Worm (Caenorhabditis elegans) whole organism, young adult: Measurements from ENCODE around the gene T01B10.5.

Experiments used
- bed-1 ChIP-seq: fragments of 200-800 bp; sonication (Bioruptor generic); IDR thresholded peaks from 2 replicates; pipeline ENCODE4 v1.3.6; 2022; ENCODE audit warnings: missing genetic modification reagents, missing genetic modification characterization, missing compliant biosample characterization
- pha-4 ChIP-seq: fragments of 150-350 bp; sonication (generic microtip); optimal IDR thresholded peaks from 2 replicates; lab custom pipeline; 2014; ENCODE audit warnings: missing biosample characterization, missing genetic modification reagents, missing genetic modification characterization

DNA sequence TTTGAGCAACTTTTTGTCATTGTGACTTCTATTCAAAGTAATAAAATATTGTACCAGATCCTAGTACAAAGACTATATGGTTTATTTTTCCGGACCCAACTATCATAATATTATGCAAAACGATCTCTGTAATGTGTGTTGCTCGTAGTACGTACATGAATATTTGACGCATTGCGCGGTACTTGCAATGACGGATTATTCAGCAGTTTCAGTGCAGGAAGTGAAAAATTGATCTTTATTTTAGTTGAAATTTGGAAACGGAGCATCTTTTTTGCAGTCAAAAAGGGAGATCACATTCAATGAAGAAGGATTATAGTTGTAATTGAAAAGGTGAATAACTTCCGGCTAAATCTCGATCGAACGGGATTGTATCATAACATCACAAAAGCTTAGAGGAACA, 11.2 kb upstream of the T01B10.5 start:
- TF ChIP-seq bed-1 (GFP tag; lab: Robert Waterston, UW) (no peak), pha-4 (tag; lab: Kevin White, UChicago) (no peak)
